Worm (Caenorhabditis elegans): ENCODE results near the gene Y45G12B.2.

The Y45G12B.2 gene

ce11 chrV:2656159-2656558 is 38.4 kb upstream of the Y45G12B.2 start:
- TF ChIP-seq C38D4.7 (GFP tag; optimal IDR thresholded peaks at IDR 0.05) (no peak), unc-86 (tag; optimal IDR thresholded peaks at IDR 0.05) (no peak), nhr-232 (tag; optimal IDR thresholded peaks at IDR 0.05) (no peak), sox-2 (GFP tag; IDR thresholded peaks at IDR 0.05) (no peak), F13H6.1 (tag; optimal IDR thresholded peaks at IDR 0.05) (no peak), ceh-22 (tag; optimal IDR thresholded peaks at IDR 0.05) (no peak), che-1 (tag; optimal IDR thresholded peaks at IDR 0.05) (no peak), sdc-2 (tag; optimal IDR thresholded peaks at IDR 0.05) (no peak), ceh-24 (tag; optimal IDR thresholded peaks at IDR 0.05) (no peak), mec-3 (tag; optimal IDR thresholded peaks at IDR 0.05; ENCODE audit: borderline replicate concordance) (no peak), ceh-34 (tag; optimal IDR thresholded peaks at IDR 0.05) (no peak), elt-4 (tag; optimal IDR thresholded peaks at IDR 0.05) (no peak), Y22D7AL.16 (tag; optimal IDR thresholded peaks at IDR 0.05) (no peak), ceh-45 (GFP tag; IDR thresholded peaks at IDR 0.05) (no peak), ahr-1 (tag; optimal IDR thresholded peaks at IDR 0.05) (no peak)

ce11 chrV:2657682-2658081 is 36.9 kb upstream of the Y45G12B.2 start:
- TF ChIP-seq dve-1 (tag; optimal IDR thresholded peaks at IDR 0.05) (no peak), sdc-2 (tag; optimal IDR thresholded peaks at IDR 0.05) (no peak), sox-2 (GFP tag; IDR thresholded peaks at IDR 0.05) (no peak), hlh-8 (tag; optimal IDR thresholded peaks at IDR 0.05) (no peak), che-1 (tag; optimal IDR thresholded peaks at IDR 0.05) (no peak), pros-1 (tag; optimal IDR thresholded peaks at IDR 0.05) (no peak), nhr-232 (tag; optimal IDR thresholded peaks at IDR 0.05) (no peak), ztf-16 (tag; optimal IDR thresholded peaks at IDR 0.05) (no peak), odd-2 (tag; optimal IDR thresholded peaks at IDR 0.05) (no peak), sox-4 (tag; optimal IDR thresholded peaks at IDR 0.05) (no peak), unc-42 (tag; optimal IDR thresholded peaks at IDR 0.05) (no peak)

ce11 chrV:2660457-2660856 is 34.1 kb upstream of the Y45G12B.2 start:
- TF ChIP-seq fkh-10 (GFP tag; optimal IDR thresholded peaks at IDR 0.05) (no peak), hlh-30 (tag; optimal IDR thresholded peaks at IDR 0.05; ENCODE audit: insufficient read depth) (no peak), pag-3 (tag; optimal IDR thresholded peaks at IDR 0.05; ENCODE audit: borderline replicate concordance) (no peak), ama-1 (optimal IDR thresholded peaks at IDR 0.05) (no peak), pros-1 (tag; optimal IDR thresholded peaks at IDR 0.05) (no peak), K09A11.1 (tag; optimal IDR thresholded peaks at IDR 0.05; ENCODE audit: insufficient read depth) (no peak), pat-9 (tag; optimal IDR thresholded peaks at IDR 0.05) (no peak)

- TF ChIP-seq ceh-22 (tag; optimal IDR thresholded peaks at IDR 0.05) = no peak
- TF ChIP-seq fax-1 (tag; optimal IDR thresholded peaks at IDR 0.05) = no peak
- no peak for TF ChIP-seq ztf-16 (tag; optimal IDR thresholded peaks at IDR 0.05)
- TF ChIP-seq fkh-6 (tag; optimal IDR thresholded peaks at IDR 0.05) = no peak
- no peak for TF ChIP-seq pros-1 (tag; optimal IDR thresholded peaks at IDR 0.05)
- no peak for TF ChIP-seq ceh-48 (tag; optimal IDR thresholded peaks at IDR 0.05)
- no peak for TF ChIP-seq eyg-1 (tag; optimal IDR thresholded peaks at IDR 0.05)
- TF ChIP-seq sox-4 (tag; optimal IDR thresholded peaks at IDR 0.05) = no peak
- no peak for TF ChIP-seq ceh-6 (GFP tag; optimal IDR thresholded peaks at IDR 0.05)
- TF ChIP-seq dve-1 (tag; optimal IDR thresholded peaks at IDR 0.05) = no peak
These were observed 30.0 kb upstream of the Y45G12B.2 start, which contains the start of gene ndx-2 for ce11 chrV:2664525-2665053. ndx-2 (minus strand) TSS chrV:2665003.

- no peak for TF ChIP-seq elt-2 (tag; optimal IDR thresholded peaks at IDR 0.05)
- no peak for TF ChIP-seq ets-4 (tag; optimal IDR thresholded peaks at IDR 0.05)
- no peak for TF ChIP-seq nfya-1 (tag; optimal IDR thresholded peaks at IDR 0.05)
- TF ChIP-seq ama-1 (optimal IDR thresholded peaks at IDR 0.05) = no peak
- no peak for TF ChIP-seq ahr-1 (tag; optimal IDR thresholded peaks at IDR 0.05)
- no peak for TF ChIP-seq ceh-24 (tag; optimal IDR thresholded peaks at IDR 0.05)
- no peak for TF ChIP-seq sox-2 (GFP tag; IDR thresholded peaks at IDR 0.05)
- no peak for TF ChIP-seq gmeb-2 (tag; optimal IDR thresholded peaks at IDR 0.05)
- TF ChIP-seq pax-1 (tag; optimal IDR thresholded peaks at IDR 0.05) = no peak
- TF ChIP-seq mec-3 (tag; optimal IDR thresholded peaks at IDR 0.05; ENCODE audit: borderline replicate concordance) = no peak
- no peak for TF ChIP-seq pag-3 (tag; optimal IDR thresholded peaks at IDR 0.05; ENCODE audit: borderline replicate concordance)
- no peak for TF ChIP-seq dmd-4 (tag; optimal IDR thresholded peaks at IDR 0.05; ENCODE audit: borderline replicate concordance)
- TF ChIP-seq fax-1 (tag; optimal IDR thresholded peaks at IDR 0.05) = no peak
- no peak for TF ChIP-seq hlh-30 (tag; optimal IDR thresholded peaks at IDR 0.05; ENCODE audit: insufficient read depth)
- TF ChIP-seq ceh-9 (tag; optimal IDR thresholded peaks at IDR 0.05) = no peak
- no peak for TF ChIP-seq ztf-16 (tag; optimal IDR thresholded peaks at IDR 0.05)
- TF ChIP-seq ceh-34 (tag; optimal IDR thresholded peaks at IDR 0.05) = no peak
- TF ChIP-seq lim-6 (tag; optimal IDR thresholded peaks at IDR 0.05) = no peak
- no peak for TF ChIP-seq ceh-14 (tag; optimal IDR thresholded peaks at IDR 0.05)
These were observed 28.0 kb upstream of the Y45G12B.2 start, which contains the start of gene W02G9.4 for ce11 chrV:2666600-2666999. W02G9.4 (plus strand) TSS chrV:2666900.
